Worm (Caenorhabditis elegans) whole organism, L1 larva: ENCODE measurements around the gene lgc-11.

ENCODE experiments used
- C34B4.2 ChIP-seq: sonication (generic microtip); optimal IDR thresholded peaks from 2 replicates; lab custom pipeline; 2017; ENCODE audit warnings: mild to moderate bottlenecking, missing genetic modification characterization, missing compliant biosample characterization
- aha-1 ChIP-seq: fragments of 150-350 bp; optimal IDR thresholded peaks from 2 replicates; lab custom pipeline; 2014; ENCODE audit warnings: missing biosample characterization, missing genetic modification characterization
- elt-2 ChIP-seq: sonication (generic microtip); optimal IDR thresholded peaks from 2 replicates; lab custom pipeline; 2016; ENCODE audit warnings: missing genetic modification characterization, mild to moderate bottlenecking, inconsistent platforms, missing compliant biosample characterization, missing genetic modification reagents
- jun-1 ChIP-seq: fragments of 150-350 bp; optimal IDR thresholded peaks from 2 replicates; lab custom pipeline; 2014; ENCODE audit warnings: missing biosample characterization, missing genetic modification reagents, missing genetic modification characterization
- lin-13 ChIP-seq: fragments of 150-350 bp; optimal IDR thresholded peaks from 2 replicates; lab custom pipeline; 2014; ENCODE audit warnings: missing biosample characterization, missing genetic modification reagents, missing genetic modification characterization
- lsy-2 ChIP-seq, 2 experiments: fragments of 150-350 bp; optimal IDR thresholded peaks; 2 replicates each; lab custom pipeline; 2014; ENCODE audit warnings: missing biosample characterization in 2 of 2, missing genetic modification characterization in 2 of 2
- nhr-11 ChIP-seq: fragments of 150-350 bp; optimal IDR thresholded peaks from 2 replicates; lab custom pipeline; 2014; ENCODE audit warnings: missing biosample characterization, missing genetic modification characterization
- nhr-77 ChIP-seq: fragments of 150-350 bp; optimal IDR thresholded peaks from 2 replicates; lab custom pipeline; 2014; ENCODE audit warnings: missing biosample characterization, missing genetic modification characterization
- pqm-1 ChIP-seq: sonication (generic microtip); optimal IDR thresholded peaks from 3 replicates; lab custom pipeline; 2017; ENCODE audit warnings: missing biosample characterization, missing genetic modification characterization
- rnt-1 ChIP-seq: sonication (generic microtip); optimal IDR thresholded peaks from 2 replicates; lab custom pipeline; 2016; ENCODE audit warnings: mild to moderate bottlenecking, missing genetic modification characterization, moderate library complexity, missing compliant biosample characterization
- unc-30 ChIP-seq: sonication (generic microtip); optimal IDR thresholded peaks from 2 replicates; lab custom pipeline; 2017; ENCODE audit warnings: missing biosample characterization, missing genetic modification characterization
- unc-62 ChIP-seq: fragments of 150-350 bp; optimal IDR thresholded peaks from 2 replicates; lab custom pipeline; 2014; ENCODE audit warnings: missing biosample characterization, missing genetic modification reagents, missing genetic modification characterization
- unc-86 ChIP-seq: sonication (generic microtip); optimal IDR thresholded peaks from 2 replicates; lab custom pipeline; 2016; ENCODE audit warnings: missing genetic modification characterization, missing compliant biosample characterization
- zag-1 ChIP-seq: fragments of 150-350 bp; optimal IDR thresholded peaks from 2 replicates; lab custom pipeline; 2014; ENCODE audit warnings: missing biosample characterization, missing genetic modification characterization

- no peak for TF ChIP-seq jun-1 (tag; lab: Kevin White, UChicago)
- no peak for TF ChIP-seq unc-30 (tag; lab: Kevin White, UChicago)
- no peak for TF ChIP-seq lin-13 (GFP tag; lab: Kevin White, UChicago)
- no peak for TF ChIP-seq unc-62 (GFP tag; lab: Kevin White, UChicago)
- no peak for TF ChIP-seq aha-1 (tag; lab: Kevin White, UChicago)
- TF ChIP-seq zag-1 (tag; lab: Kevin White, UChicago), result no peak
- no peak for TF ChIP-seq C34B4.2 (tag; lab: Kevin White, UChicago)
- no peak for TF ChIP-seq rnt-1 (tag; lab: Kevin White, UChicago)
- no peak for TF ChIP-seq pqm-1 (tag; lab: Kevin White, UChicago)
- no peak for TF ChIP-seq lsy-2 (tag; optimal IDR thresholded peaks at IDR 0.05; lab: Kevin White, UChicago)
- TF ChIP-seq nhr-77, result no peak
- no peak for TF ChIP-seq elt-2
- TF ChIP-seq unc-86, result no peak
- no peak for TF ChIP-seq nhr-11 (tag; lab: Kevin White, UChicago)
These were observed 47.9 kb upstream of the lgc-11 start, which contains the start of gene F46C8.8 for ce11 chrX:7554326-7554725.
